Fruit fly (Drosophila melanogaster) whole organism, embryonic: ENCODE results near the gene CG16710.

Source experiments
- Bdp1 ChIP-seq: fragments of 200-800 bp; sonication (Bioruptor generic); optimal IDR thresholded peaks from 3 replicates; lab custom pipeline; 2016; ENCODE audit warnings: missing biosample characterization, missing genetic modification characterization
- Blimp-1 ChIP-seq: fragments of 200-800 bp; sonication (Bioruptor generic); optimal IDR thresholded peaks from 3 replicates; lab custom pipeline; 2018; ENCODE audit warnings: missing biosample characterization, missing genetic modification characterization, mild to moderate bottlenecking, moderate library complexity, missing genetic modification reagents
- CG10267 ChIP-seq: fragments of 200-800 bp; sonication (Bioruptor generic); optimal IDR thresholded peaks from 2 replicates; lab custom pipeline; 2018; ENCODE audit warnings: missing biosample characterization, mild to moderate bottlenecking, missing genetic modification characterization, moderate library complexity
- CG10321 ChIP-seq: fragments of 200-800 bp; sonication (Bioruptor generic); IDR thresholded peaks from 2 replicates; pipeline ENCODE4 v1.3.6; 2022; ENCODE audit warnings: missing biosample characterization, missing genetic modification characterization
- CG11085 ChIP-seq: fragments of 200-800 bp; sonication (Bioruptor generic); IDR thresholded peaks from 2 replicates; pipeline ENCODE4 v1.3.6; 2022; ENCODE audit warnings: missing biosample characterization, missing genetic modification characterization
- CG11247 ChIP-seq: fragments of 200-800 bp; sonication (Bioruptor generic); IDR thresholded peaks from 2 replicates; pipeline ENCODE4 v1.3.6; 2022; ENCODE audit warnings: missing biosample characterization, missing genetic modification characterization
- CG12769 ChIP-seq: fragments of 200-800 bp; sonication (Bioruptor generic); optimal IDR thresholded peaks from 2 replicates; lab custom pipeline; 2019; ENCODE audit warnings: missing biosample characterization, mild to moderate bottlenecking, missing genetic modification characterization, moderate library complexity
- CG12942 ChIP-seq: fragments of 200-800 bp; sonication (Bioruptor generic); optimal IDR thresholded peaks from 3 replicates; lab custom pipeline; 2016; ENCODE audit warnings: missing biosample characterization, missing genetic modification characterization
- CG15601 ChIP-seq: fragments of 200-800 bp; sonication (Bioruptor generic); optimal IDR thresholded peaks from 3 replicates; lab custom pipeline; 2019; ENCODE audit warnings: missing biosample characterization, mild to moderate bottlenecking, missing genetic modification characterization, moderate library complexity
- CG1603 ChIP-seq: fragments of 200-800 bp; sonication (Bioruptor generic); optimal IDR thresholded peaks from 2 replicates; lab custom pipeline; 2019; ENCODE audit warnings: missing biosample characterization, mild to moderate bottlenecking, missing genetic modification characterization, moderate library complexity
- CG16779 ChIP-seq: fragments of 200-800 bp; sonication (Bioruptor generic); IDR thresholded peaks from 2 replicates; pipeline ENCODE4 v1.3.6; 2022; ENCODE audit warnings: missing biosample characterization, missing genetic modification characterization
- CG17912 ChIP-seq: fragments of 200-800 bp; sonication (Bioruptor generic); optimal IDR thresholded peaks from 2 replicates; lab custom pipeline; 2018; ENCODE audit warnings: missing biosample characterization, mild to moderate bottlenecking, missing genetic modification characterization
- CG18262 ChIP-seq: fragments of 200-800 bp; optimal IDR thresholded peaks from 3 replicates; lab custom pipeline; 2019; ENCODE audit warnings: missing biosample characterization, mild to moderate bottlenecking, missing genetic modification characterization, moderate library complexity
- CG1832 ChIP-seq: fragments of 200-800 bp; sonication (Bioruptor generic); optimal IDR thresholded peaks from 2 replicates; lab custom pipeline; 2017; ENCODE audit warnings: missing biosample characterization, mild to moderate bottlenecking, missing genetic modification characterization, inconsistent platforms
- CG3065 ChIP-seq: fragments of 200-800 bp; sonication (Bioruptor generic); optimal IDR thresholded peaks from 2 replicates; lab custom pipeline; 2016; ENCODE audit warnings: missing biosample characterization, missing genetic modification characterization
- CG31365 ChIP-seq: fragments of 200-800 bp; sonication (Bioruptor generic); optimal IDR thresholded peaks from 2 replicates; lab custom pipeline; 2018; ENCODE audit warnings: missing biosample characterization, mild to moderate bottlenecking, missing genetic modification characterization
- CG3407 ChIP-seq: fragments of 200-800 bp; sonication (Bioruptor generic); optimal IDR thresholded peaks from 2 replicates; lab custom pipeline; 2018; ENCODE audit warnings: missing biosample characterization, mild to moderate bottlenecking, missing genetic modification characterization
- CG6813 ChIP-seq: fragments of 200-800 bp; sonication (Bioruptor generic); optimal IDR thresholded peaks from 2 replicates; lab custom pipeline; 2017; ENCODE audit warnings: missing biosample characterization, missing genetic modification characterization, mild to moderate bottlenecking, moderate library complexity, missing genetic modification reagents
- CTCF ChIP-seq: fragments of 200-800 bp; sonication (Bioruptor generic); optimal IDR thresholded peaks from 2 replicates; lab custom pipeline; 2017; ENCODE audit warnings: missing biosample characterization, mild to moderate bottlenecking, missing genetic modification characterization, moderate library complexity
- Dll ChIP-seq: fragments of 200-800 bp; sonication (Bioruptor generic); IDR thresholded peaks from 4 replicates; pipeline ENCODE4 v1.3.6; 2022; ENCODE audit warnings: missing biosample characterization, missing genetic modification characterization; ENCODE audit not compliant: partially characterized antibody
- Ets65A ChIP-seq: fragments of 200-800 bp; sonication (Bioruptor generic); peaks from one replicate; lab custom pipeline; 2016; ENCODE audit warnings: missing biosample characterization, missing genetic modification characterization
- H15 ChIP-seq: fragments of 200-800 bp; sonication (Bioruptor generic); IDR thresholded peaks from 3 replicates; pipeline ENCODE4 v1.3.6; 2022; ENCODE audit warnings: missing biosample characterization, missing genetic modification characterization
- Hr51 ChIP-seq, 2 experiments: fragments of 200-800 bp; sonication (Bioruptor generic); optimal IDR thresholded peaks; 2 replicates in 1 of 2; 3 replicates in 1 of 2; lab custom pipeline; 2016 to 2018; ENCODE audit warnings: missing biosample characterization in 2 of 2, missing genetic modification characterization in 2 of 2, mild to moderate bottlenecking in 1 of 2, moderate library complexity in 1 of 2
- MTF-1 ChIP-seq: fragments of 200-800 bp; sonication (Bioruptor generic); optimal IDR thresholded peaks from 2 replicates; lab custom pipeline; 2018; ENCODE audit warnings: missing biosample characterization, mild to moderate bottlenecking, missing genetic modification characterization, borderline replicate concordance
- NC2α ChIP-seq: fragments of 200-800 bp; sonication (Bioruptor generic); optimal IDR thresholded peaks from 2 replicates; lab custom pipeline; 2016; ENCODE audit warnings: missing biosample characterization, missing genetic modification characterization
- NFAT ChIP-seq: fragments of 200-800 bp; sonication (Bioruptor generic); IDR thresholded peaks from 2 replicates; pipeline ENCODE4 v1.3.6; 2022; ENCODE audit warnings: missing biosample characterization, missing genetic modification characterization
- Nf-YA ChIP-seq: fragments of 200-800 bp; sonication (Bioruptor generic); IDR thresholded peaks from 2 replicates; pipeline ENCODE4 v1.3.6; 2022; ENCODE audit warnings: missing biosample characterization, missing genetic modification characterization
- Scr ChIP-seq: fragments of 200-800 bp; sonication (Bioruptor generic); IDR thresholded peaks from 2 replicates; pipeline ENCODE4 v1.3.6; 2022; ENCODE audit warnings: missing biosample characterization, missing genetic modification characterization; ENCODE audit not compliant: partially characterized antibody
- Sry-δ ChIP-seq: fragments of 200-800 bp; sonication (Bioruptor generic); optimal IDR thresholded peaks from 2 replicates; lab custom pipeline; 2016; ENCODE audit warnings: missing biosample characterization, missing genetic modification characterization
- ac ChIP-seq: fragments of 200-800 bp; sonication (Bioruptor generic); optimal IDR thresholded peaks from 3 replicates; lab custom pipeline; 2017; ENCODE audit warnings: missing biosample characterization, mild to moderate bottlenecking, missing genetic modification characterization
- caup ChIP-seq: fragments of 200-800 bp; sonication (Bioruptor generic); optimal IDR thresholded peaks from 3 replicates; lab custom pipeline; 2017; ENCODE audit warnings: missing biosample characterization, mild to moderate bottlenecking, missing genetic modification characterization, moderate library complexity; ENCODE audit not compliant: severe bottlenecking
- chinmo ChIP-seq: fragments of 200-800 bp; sonication (Bioruptor generic); IDR thresholded peaks from 4 replicates; pipeline ENCODE4 v1.3.6; 2022; ENCODE audit warnings: missing biosample characterization, missing genetic modification characterization; ENCODE audit not compliant: partially characterized antibody
- eyg ChIP-seq: fragments of 200-800 bp; sonication (Bioruptor generic); optimal IDR thresholded peaks from 3 replicates; lab custom pipeline; 2016; ENCODE audit warnings: missing biosample characterization, missing genetic modification characterization
- fd3F ChIP-seq: fragments of 200-800 bp; sonication (Bioruptor generic); optimal IDR thresholded peaks from 2 replicates; lab custom pipeline; 2018; ENCODE audit warnings: missing biosample characterization, mild to moderate bottlenecking, missing genetic modification characterization, moderate library complexity
- gcm2 ChIP-seq: fragments of 200-800 bp; sonication (Bioruptor generic); optimal IDR thresholded peaks from 2 replicates; lab custom pipeline; 2016; ENCODE audit warnings: missing biosample characterization, missing genetic modification characterization
- grau ChIP-seq: fragments of 200-800 bp; optimal IDR thresholded peaks from 3 replicates; lab custom pipeline; 2019; ENCODE audit warnings: missing biosample characterization, mild to moderate bottlenecking, missing genetic modification characterization, moderate library complexity
- gsb-n ChIP-seq: fragments of 200-800 bp; sonication (Bioruptor generic); optimal IDR thresholded peaks from 3 replicates; lab custom pipeline; 2018; ENCODE audit warnings: missing biosample characterization, mild to moderate bottlenecking, missing genetic modification characterization
- inv ChIP-seq: fragments of 200-800 bp; sonication (Bioruptor generic); IDR thresholded peaks from 2 replicates; pipeline ENCODE4 v1.3.6; 2022; ENCODE audit warnings: missing biosample characterization, missing genetic modification characterization; ENCODE audit not compliant: partially characterized antibody
- nerfin-2 ChIP-seq: fragments of 200-800 bp; sonication (Bioruptor generic); IDR thresholded peaks from 2 replicates; pipeline ENCODE4 v1.3.6; 2022; ENCODE audit warnings: missing biosample characterization, missing genetic modification characterization; ENCODE audit not compliant: partially characterized antibody
- phol ChIP-seq: fragments of 200-800 bp; sonication (Bioruptor generic); optimal IDR thresholded peaks from 3 replicates; lab custom pipeline; 2018; ENCODE audit warnings: missing biosample characterization, mild to moderate bottlenecking, missing genetic modification characterization, moderate library complexity
- pros ChIP-seq: fragments of 200-800 bp; sonication (Bioruptor generic); optimal IDR thresholded peaks from 3 replicates; lab custom pipeline; 2019; ENCODE audit warnings: missing biosample characterization, mild to moderate bottlenecking, missing genetic modification characterization, moderate library complexity
- scrt ChIP-seq: fragments of 200-800 bp; sonication (Bioruptor generic); optimal IDR thresholded peaks from 2 replicates; lab custom pipeline; 2018; ENCODE audit warnings: missing biosample characterization, mild to moderate bottlenecking, missing genetic modification characterization, moderate library complexity
- shn ChIP-seq: fragments of 200-800 bp; sonication (Bioruptor generic); optimal IDR thresholded peaks from 3 replicates; lab custom pipeline; 2016; ENCODE audit warnings: missing biosample characterization, missing genetic modification characterization
- trem ChIP-seq: fragments of 200-800 bp; optimal IDR thresholded peaks from 3 replicates; lab custom pipeline; 2019; ENCODE audit warnings: missing biosample characterization, mild to moderate bottlenecking, missing genetic modification characterization, moderate library complexity
- tx ChIP-seq: fragments of 200-800 bp; sonication (Bioruptor generic); optimal IDR thresholded peaks from 2 replicates; lab custom pipeline; 2016; ENCODE audit warnings: missing biosample characterization, missing genetic modification characterization
- vfl ChIP-seq: fragments of 200-800 bp; sonication (Bioruptor generic); optimal IDR thresholded peaks from 2 replicates; lab custom pipeline; 2016; ENCODE audit warnings: missing biosample characterization, missing genetic modification characterization
- z ChIP-seq: fragments of 200-800 bp; sonication (Bioruptor generic); IDR thresholded peaks from 3 replicates; pipeline ENCODE4 v1.3.6; 2022; ENCODE audit warnings: missing biosample characterization, missing genetic modification characterization

CG16710 gene

DNA sequence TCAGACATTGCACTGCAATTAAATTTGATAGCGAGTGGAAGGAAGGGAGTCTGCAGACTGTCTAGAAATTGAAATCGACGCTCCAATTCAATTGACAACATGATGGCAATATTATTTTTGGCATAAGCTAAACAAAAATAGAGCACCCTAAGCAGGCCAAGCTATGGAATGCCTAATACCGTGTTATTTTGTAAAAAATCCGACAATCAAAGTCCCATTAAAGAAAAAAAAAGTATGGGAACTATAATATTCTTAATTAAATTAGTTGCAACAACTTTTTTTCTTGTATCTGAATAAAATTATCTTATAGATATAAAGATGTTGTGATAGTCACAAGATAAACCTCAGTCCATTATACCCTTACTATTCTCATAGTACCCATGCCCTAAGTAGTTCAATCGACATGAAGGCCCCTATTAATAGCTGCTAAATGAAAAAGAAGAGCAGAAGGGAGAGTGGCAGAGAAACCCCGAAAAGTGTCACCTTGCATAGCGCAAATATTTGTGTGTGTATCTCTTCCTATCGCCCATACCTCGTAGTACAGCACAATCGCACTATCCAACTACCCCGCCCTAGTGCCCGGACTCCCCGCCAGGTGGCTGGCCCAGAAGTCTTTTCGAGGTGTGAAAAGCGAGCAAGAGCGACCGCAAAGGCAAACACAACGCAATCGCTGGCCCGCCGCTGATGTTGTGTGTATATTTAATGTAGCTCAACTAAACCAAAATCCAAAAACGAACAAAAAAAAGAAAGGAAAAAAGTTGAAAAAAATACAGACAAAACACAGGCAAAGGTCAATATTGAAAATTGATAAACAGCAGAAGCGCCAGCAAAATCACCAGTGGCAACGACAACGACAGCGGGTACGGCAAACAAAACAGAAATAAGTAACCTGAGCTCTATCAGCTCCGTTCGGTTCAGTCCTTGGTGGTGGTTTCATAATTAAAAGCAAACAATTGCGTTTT lies 24.7 kb upstream of the CG16710 start (continued):
- TF ChIP-seq Hr51 (GFP tag; optimal IDR thresholded peaks at IDR 0.05; lab: Kevin White, UChicago) (peak in 1 of 2 experiments; percentile 55), CG11085 (GFP tag; lab: Robert Waterston, UW) (no peak), nerfin-2 (0 out of 2 replicates have a peak, but pooled peaks have one; percentile 11), NFAT (no peak), Nf-YA (no peak), CG3407 (GFP tag; lab: Kevin White, UChicago) (peak; percentile 85), CG11247 (GFP tag; lab: Robert Waterston, UW) (0 out of 2 replicates have a peak, but pooled peaks have one; percentile 22), CG18262 (tag; lab: Kevin White, UChicago) (peak; percentile 53), scrt (GFP tag; lab: Kevin White, UChicago) (peak; percentile 53), CG17912 (GFP tag; lab: Kevin White, UChicago) (peak; percentile 43), gcm2 (GFP tag; lab: Kevin White, UChicago) (peak; percentile 33), CG10321 (no peak), H15 (GFP tag; lab: Robert Waterston, UW) (no peak; the same call in 2 of the 3 replicates), eyg (GFP tag; lab: Kevin White, UChicago) (no peak), gsb-n (tag; lab: Kevin White, UChicago) (peak; percentile 84), inv (GFP tag; lab: Robert Waterston, UW) (no peak), fd3F (no peak), pros (GFP tag; lab: Kevin White, UChicago) (no peak), NC2α (GFP tag; lab: Kevin White, UChicago) (peak; percentile 73), Ets65A (GFP tag; lab: Kevin White, UChicago) (peak; percentile 63), CG1603 (tag; lab: Kevin White, UChicago) (peak; percentile 5), tx (no peak), phol (peak; percentile 24), shn (GFP tag; lab: Kevin White, UChicago) (peak; percentile 66), MTF-1 (GFP tag; lab: Kevin White, UChicago) (peak; percentile 84), CG12942 (GFP tag; lab: Kevin White, UChicago) (peak; percentile 56), CG16779 (GFP tag; lab: Robert Waterston, UW) (no peak), Dll (GFP tag; lab: Robert Waterston, UW) (no peak), trem (peak; percentile 11), grau (tag; lab: Kevin White, UChicago) (peak; percentile 24), CG3065 (GFP tag; lab: Kevin White, UChicago) (peak; percentile 25), CG12769 (tag; lab: Kevin White, UChicago) (peak; percentile 65), caup (GFP tag; lab: Kevin White, UChicago) (peak; percentile 49), Scr (GFP tag; lab: Robert Waterston, UW) (no peak), CG15601 (tag; lab: Kevin White, UChicago) (peak; percentile 88), Bdp1 (peak; percentile 72), CG1832 (GFP tag; lab: Kevin White, UChicago) (no peak), chinmo (GFP tag; lab: Robert Waterston, UW) (peak; percentile 31; the same call in 1 of the 4 replicates), z (peak; percentile 65; the same call in 2 of the 3 replicates), vfl (no peak), Sry-δ (GFP tag; lab: Kevin White, UChicago) (peak; percentile 33), ac (GFP tag; lab: Kevin White, UChicago) (peak; percentile 84), CG6813 (GFP tag; lab: Kevin White, UChicago) (peak; percentile 92), CG10267 (tag; lab: Kevin White, UChicago) (peak; percentile 20), CTCF (GFP tag; lab: Kevin White, UChicago) (peak; percentile 90), CG31365 (peak; percentile 52), Blimp-1 (peak; percentile 42)
